Fruit fly (Drosophila melanogaster): ENCODE data around the gene TfIIFalpha.

Gene TfIIFalpha

dm6 chr3R:6404174-6404573 is 23.9 kb downstream of the TfIIFalpha start (continued):
- peak; percentile 37 for TF ChIP-seq Lhr (GFP tag; optimal IDR thresholded peaks at IDR 0.05)
- TF ChIP-seq Deaf1 (tag; optimal IDR thresholded peaks at IDR 0.05): peak; percentile 24
- no peak for TF ChIP-seq ERR (GFP tag; optimal IDR thresholded peaks at IDR 0.05)
- no peak for TF ChIP-seq bbx (GFP tag; IDR thresholded peaks at IDR 0.05; ENCODE audit: partially characterized antibody)
- TF ChIP-seq Xrp1 (GFP tag; IDR thresholded peaks at IDR 0.05): peak; percentile 91
- no peak; the same call in 2 of the 3 replicates for TF ChIP-seq CG3726 (GFP tag; IDR thresholded peaks at IDR 0.05)
- peak; percentile 90 for TF ChIP-seq row (GFP tag; IDR thresholded peaks at IDR 0.05)
- no peak for TF ChIP-seq B-H2 (GFP tag; optimal IDR thresholded peaks at IDR 0.05)
- no peak for TF ChIP-seq mirr (GFP tag; optimal IDR thresholded peaks at IDR 0.05)
- TF ChIP-seq jigr1 (GFP tag; IDR thresholded peaks at IDR 0.05): no peak
- TF ChIP-seq shn (GFP tag; optimal IDR thresholded peaks at IDR 0.05): peak; percentile 68
- peak; percentile 60 for TF ChIP-seq D19B (GFP tag; optimal IDR thresholded peaks at IDR 0.05)
- peak; percentile 64 for TF ChIP-seq NfI (GFP tag; optimal IDR thresholded peaks at IDR 0.05)
- no peak for TF ChIP-seq CG3995 (GFP tag; optimal IDR thresholded peaks at IDR 0.05)
- TF ChIP-seq Hr39 (optimal IDR thresholded peaks at IDR 0.05): no peak
- TF ChIP-seq sd (tag; optimal IDR thresholded peaks at IDR 0.05): peak; percentile 30
- peak; percentile 82 for TF ChIP-seq ase (GFP tag; IDR thresholded peaks at IDR 0.05)
- peak; percentile 81 for TF ChIP-seq CG9727 (GFP tag; optimal IDR thresholded peaks at IDR 0.05)
- TF ChIP-seq CG15514 (GFP tag; optimal IDR thresholded peaks at IDR 0.05): peak; percentile 72
- peak; percentile 89 for TF ChIP-seq sisA (GFP tag; IDR thresholded peaks at IDR 0.05)
- TF ChIP-seq grn (GFP tag; optimal IDR thresholded peaks at IDR 0.05): no peak
- no peak for TF ChIP-seq CG7987 (GFP tag; optimal IDR thresholded peaks at IDR 0.05)
- TF ChIP-seq BtbVII (GFP tag; optimal IDR thresholded peaks at IDR 0.05): peak; percentile 51
- TF ChIP-seq Antp (GFP tag; optimal IDR thresholded peaks at IDR 0.05): peak; percentile 67
- peak; percentile 80 for TF ChIP-seq tin (GFP tag; optimal IDR thresholded peaks at IDR 0.05)
- TF ChIP-seq CG15601 (tag; optimal IDR thresholded peaks at IDR 0.05): peak; percentile 63
- peak; percentile 75 for TF ChIP-seq slp2 (GFP tag; optimal IDR thresholded peaks at IDR 0.05)
- TF ChIP-seq pzg (GFP tag; optimal IDR thresholded peaks at IDR 0.05): no peak
- TF ChIP-seq run (tag; optimal IDR thresholded peaks at IDR 0.05): peak; percentile 58
- TF ChIP-seq sr (GFP tag; IDR thresholded peaks at IDR 0.05): peak; percentile 53; the same call in 1 of the 3 replicates
- TF ChIP-seq CG5245 (GFP tag; optimal IDR thresholded peaks at IDR 0.05): peak; percentile 68
- TF ChIP-seq CG14965 (GFP tag; optimal IDR thresholded peaks at IDR 0.05; ENCODE audit: borderline replicate concordance): peak; percentile 34
- no peak for TF ChIP-seq cad (GFP tag; optimal IDR thresholded peaks at IDR 0.05)
- peak; percentile 61 for TF ChIP-seq CG10147 (GFP tag; optimal IDR thresholded peaks at IDR 0.05)
- TF ChIP-seq gsb-n (tag; optimal IDR thresholded peaks at IDR 0.05): peak; percentile 78
- TF ChIP-seq hkb (optimal IDR thresholded peaks at IDR 0.05): no peak
- TF ChIP-seq hkb (GFP tag; IDR thresholded peaks at IDR 0.05): peak; percentile 91
- TF ChIP-seq CG10654 (GFP tag; optimal IDR thresholded peaks at IDR 0.05): peak; percentile 62
- no peak for TF ChIP-seq Hmx (GFP tag; optimal IDR thresholded peaks at IDR 0.05)
- peak; percentile 87; the same call in 2 of the 3 replicates for TF ChIP-seq B-H1 (GFP tag; IDR thresholded peaks at IDR 0.05)
- TF ChIP-seq Stat92E (GFP tag; optimal IDR thresholded peaks at IDR 0.05): no peak
- TF ChIP-seq bab2 (GFP tag; optimal IDR thresholded peaks at IDR 0.05): peak; percentile 78
- TF ChIP-seq emc (GFP tag; optimal IDR thresholded peaks at IDR 0.05): peak; percentile 49
- no peak for TF ChIP-seq pros (GFP tag; optimal IDR thresholded peaks at IDR 0.05)
- peak; percentile 91 for TF ChIP-seq CG32532 (GFP tag; IDR thresholded peaks at IDR 0.05)
- peak; percentile 40 for TF ChIP-seq Mes4 (GFP tag; optimal IDR thresholded peaks at IDR 0.05)
- TF ChIP-seq sima (GFP tag; optimal IDR thresholded peaks at IDR 0.05): no peak
- TF ChIP-seq CG12071 (GFP tag; optimal IDR thresholded peaks at IDR 0.05): peak; percentile 57
- peak; percentile 79 for TF ChIP-seq CG17385 (GFP tag; optimal IDR thresholded peaks at IDR 0.05)
- no peak for TF ChIP-seq CG2129 (GFP tag; IDR thresholded peaks at IDR 0.05; ENCODE audit: partially characterized antibody)
- no peak for TF ChIP-seq lov (optimal IDR thresholded peaks at IDR 0.05)
- peak; percentile 78; the same call in 1 of the 3 replicates for TF ChIP-seq lov (GFP tag; IDR thresholded peaks at IDR 0.05)

All from whole organism, embryonic.